Fruit fly (Drosophila melanogaster): ENCODE data around the gene Cys.

Gene Cys

dm6 chr3R:14557480-14558354, 11.7 kb downstream of the Cys start, which contains the start of gene Pde6:
Pde6 (minus strand) TSS chr3R:14558304.
- no peak for TF ChIP-seq Sin3A (optimal IDR thresholded peaks at IDR 0.05)

dm6 chr3R:14555021-14555420, 14.4 kb downstream of the Cys start:
- no peak for TF ChIP-seq ttk (optimal IDR thresholded peaks at IDR 0.05)
- TF ChIP-seq h (optimal IDR thresholded peaks at IDR 0.05), result no peak
- TF ChIP-seq Sin3A (optimal IDR thresholded peaks at IDR 0.05), result no peak

- TF ChIP-seq psq (optimal IDR thresholded peaks at IDR 0.05) (no peak), ttk (optimal IDR thresholded peaks at IDR 0.05) (no peak), insv (optimal IDR thresholded peaks at IDR 0.05) (no peak), Myc (optimal IDR thresholded peaks at IDR 0.05) (no peak), Sin3A (optimal IDR thresholded peaks at IDR 0.05) (no peak), h (optimal IDR thresholded peaks at IDR 0.05) (no peak)
Observed at dm6 chr3R:14548752-14549151, 20.7 kb downstream of the Cys start.

- no peak for TF ChIP-seq insv (optimal IDR thresholded peaks at IDR 0.05)
- TF ChIP-seq h (optimal IDR thresholded peaks at IDR 0.05), result no peak
- TF ChIP-seq ttk (optimal IDR thresholded peaks at IDR 0.05), result no peak
- TF ChIP-seq Sin3A (optimal IDR thresholded peaks at IDR 0.05), result no peak
- no peak for TF ChIP-seq psq (optimal IDR thresholded peaks at IDR 0.05)
Observed at dm6 chr3R:14542038-14542437, 27.4 kb downstream of the Cys start.

- TF ChIP-seq insv (optimal IDR thresholded peaks at IDR 0.05), result no peak
- no peak for TF ChIP-seq Myc (optimal IDR thresholded peaks at IDR 0.05)
- no peak for TF ChIP-seq Sin3A (optimal IDR thresholded peaks at IDR 0.05)
- no peak for TF ChIP-seq psq (optimal IDR thresholded peaks at IDR 0.05)
- TF ChIP-seq h (optimal IDR thresholded peaks at IDR 0.05), result no peak
- no peak for TF ChIP-seq ttk (optimal IDR thresholded peaks at IDR 0.05)
Observed at dm6 chr3R:14526657-14527056, 42.8 kb downstream of the Cys start.

dm6 chr3R:14520749-14521148, 48.7 kb downstream of the Cys start, which contains the start of gene Cyp313a1:
Cyp313a1 (plus strand) TSS chr3R:14521049.
- no peak for TF ChIP-seq insv (optimal IDR thresholded peaks at IDR 0.05)
- no peak for TF ChIP-seq Sin3A (optimal IDR thresholded peaks at IDR 0.05)
- no peak for TF ChIP-seq h (optimal IDR thresholded peaks at IDR 0.05)
- TF ChIP-seq Myc (optimal IDR thresholded peaks at IDR 0.05), result no peak
